Fruit fly (Drosophila melanogaster) whole organism, pupa: Measurements from ENCODE around the gene nanos.

ENCODE experiments used
- CG12605 ChIP-seq: fragments of 200-800 bp; sonication (Bioruptor generic); IDR thresholded peaks from 2 replicates; pipeline ENCODE4 v1.3.6; 2022; ENCODE audit warnings: missing biosample characterization, missing genetic modification characterization
- CG13204 ChIP-seq: fragments of 200-800 bp; sonication (Bioruptor generic); optimal IDR thresholded peaks from 2 replicates; lab custom pipeline; 2018; ENCODE audit warnings: missing biosample characterization, mild to moderate bottlenecking, missing genetic modification characterization, moderate library complexity
- CG15710 ChIP-seq: fragments of 200-800 bp; sonication (Bioruptor generic); optimal IDR thresholded peaks from 2 replicates; lab custom pipeline; 2018; ENCODE audit warnings: missing biosample characterization, mild to moderate bottlenecking, missing genetic modification characterization, moderate library complexity
- CG34367 ChIP-seq: fragments of 200-800 bp; sonication (Bioruptor generic); optimal IDR thresholded peaks from 2 replicates; lab custom pipeline; 2018; ENCODE audit warnings: missing biosample characterization, mild to moderate bottlenecking, missing genetic modification characterization
- CG8159 ChIP-seq: fragments of 200-800 bp; sonication (Bioruptor generic); optimal IDR thresholded peaks from 3 replicates; lab custom pipeline; 2018; ENCODE audit warnings: missing biosample characterization, mild to moderate bottlenecking, missing genetic modification characterization, moderate library complexity
- CG9948 ChIP-seq: fragments of 200-800 bp; sonication (Bioruptor generic); optimal IDR thresholded peaks from 2 replicates; lab custom pipeline; 2018; ENCODE audit warnings: missing biosample characterization, mild to moderate bottlenecking, missing genetic modification characterization, moderate library complexity
- D1 ChIP-seq: fragments of 200-800 bp; sonication (Bioruptor generic); optimal IDR thresholded peaks from 2 replicates; lab custom pipeline; 2018; ENCODE audit warnings: missing biosample characterization, mild to moderate bottlenecking, missing genetic modification characterization, moderate library complexity
- Pif1A ChIP-seq: fragments of 200-800 bp; sonication (Bioruptor generic); optimal IDR thresholded peaks from 3 replicates; lab custom pipeline; 2016; ENCODE audit warnings: missing biosample characterization, missing genetic modification characterization
- Snoo ChIP-seq: fragments of 200-800 bp; sonication (Bioruptor generic); optimal IDR thresholded peaks from 3 replicates; lab custom pipeline; 2017; ENCODE audit warnings: missing biosample characterization, mild to moderate bottlenecking, missing genetic modification characterization, inconsistent platforms
- fd96Ca ChIP-seq: fragments of 200-800 bp; sonication (Bioruptor generic); IDR thresholded peaks from 3 replicates; pipeline ENCODE4 v1.3.6; 2022; ENCODE audit warnings: missing biosample characterization, missing genetic modification characterization
- gl ChIP-seq: fragments of 200-800 bp; sonication (Bioruptor generic); optimal IDR thresholded peaks from 2 replicates; lab custom pipeline; 2018; ENCODE audit warnings: missing biosample characterization, mild to moderate bottlenecking, missing genetic modification characterization
- rn ChIP-seq: fragments of 200-800 bp; sonication (Bioruptor generic); IDR thresholded peaks from 2 replicates; pipeline ENCODE4 v1.3.6; 2022; ENCODE audit warnings: missing biosample characterization, missing genetic modification characterization

DNA sequence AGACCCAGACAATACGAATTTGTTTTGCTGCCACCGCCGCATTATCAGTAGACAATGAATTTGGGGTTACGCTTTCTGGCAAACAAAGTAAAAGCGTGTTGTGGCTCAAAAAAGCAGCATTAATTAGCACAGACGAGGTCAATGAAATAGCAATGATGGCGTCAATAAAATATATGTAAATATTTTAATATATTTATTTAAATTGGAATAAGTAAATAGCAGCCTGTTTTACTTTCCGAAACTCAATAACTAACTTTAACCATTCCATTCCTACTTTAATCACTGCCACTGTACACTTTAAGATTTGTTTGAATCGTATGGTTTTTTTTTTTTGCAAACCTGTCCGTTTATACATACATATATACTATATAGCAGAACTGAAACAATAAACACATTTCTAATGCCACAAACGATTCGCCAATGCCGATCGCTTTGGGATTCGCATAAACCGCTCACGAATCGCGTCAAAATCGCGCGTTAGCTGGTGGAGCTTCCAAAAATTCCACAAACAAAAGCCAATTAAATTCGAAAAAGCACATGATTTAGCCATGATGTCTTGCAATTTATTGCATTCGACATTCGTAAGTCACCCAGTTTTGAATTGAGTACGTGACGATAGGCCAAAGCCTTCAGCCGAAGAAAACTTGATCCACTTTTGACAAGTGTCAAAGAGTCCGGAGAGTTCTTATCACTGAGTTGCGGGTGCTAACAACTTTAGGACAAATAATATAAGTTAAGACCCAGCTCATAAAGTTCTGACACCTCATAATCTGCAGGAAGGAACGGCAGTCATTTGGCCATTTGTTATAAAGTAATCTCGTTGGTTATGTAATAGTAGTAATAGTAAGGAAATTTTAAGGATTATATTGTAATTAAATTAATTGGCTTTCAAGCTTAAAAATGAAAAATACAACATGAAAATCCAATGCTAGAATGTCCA lies 4.9 kb upstream of the nanos start:
- TF ChIP-seq fd96Ca (GFP tag; lab: Robert Waterston, UW) (no peak), CG13204 (GFP tag; lab: Kevin White, UChicago) (no peak), CG15710 (peak; percentile 2), Pif1A (GFP tag; lab: Kevin White, UChicago) (peak; percentile 14), CG34367 (tag; lab: Kevin White, UChicago) (no peak), gl (no peak), Snoo (tag; lab: Kevin White, UChicago) (peak; percentile 13), rn (GFP tag; lab: Robert Waterston, UW) (no peak), CG8159 (tag; lab: Kevin White, UChicago) (peak; percentile 9), D1 (no peak), CG12605 (peak; percentile 45; the same call in 1 of the 2 replicates), CG9948 (no peak)
